Fruit fly (Drosophila melanogaster) whole organism, pupa: ENCODE measurements around the gene CG42846.

Experiments
- CG10348 ChIP-seq: fragments of 200-800 bp; sonication (Bioruptor generic); IDR thresholded peaks from 2 replicates; pipeline ENCODE4 v1.3.6; 2022; ENCODE audit warnings: missing biosample characterization, missing genetic modification characterization
- CG12605 ChIP-seq: fragments of 200-800 bp; sonication (Bioruptor generic); IDR thresholded peaks from 2 replicates; pipeline ENCODE4 v1.3.6; 2022; ENCODE audit warnings: missing biosample characterization, missing genetic modification characterization
- CG13204 ChIP-seq: fragments of 200-800 bp; sonication (Bioruptor generic); optimal IDR thresholded peaks from 2 replicates; lab custom pipeline; 2018; ENCODE audit warnings: missing biosample characterization, mild to moderate bottlenecking, missing genetic modification characterization, moderate library complexity
- CG14655 ChIP-seq: fragments of 200-800 bp; sonication (Bioruptor generic); optimal IDR thresholded peaks from 3 replicates; lab custom pipeline; 2017; ENCODE audit warnings: mild to moderate bottlenecking, missing biosample characterization, missing genetic modification reagents, missing genetic modification characterization
- CG15710 ChIP-seq: fragments of 200-800 bp; sonication (Bioruptor generic); optimal IDR thresholded peaks from 2 replicates; lab custom pipeline; 2018; ENCODE audit warnings: missing biosample characterization, mild to moderate bottlenecking, missing genetic modification characterization, moderate library complexity
- CG17806 ChIP-seq: fragments of 200-800 bp; sonication (Bioruptor generic); optimal IDR thresholded peaks from 2 replicates; lab custom pipeline; 2018; ENCODE audit warnings: missing biosample characterization, mild to moderate bottlenecking, missing genetic modification characterization, moderate library complexity
- CG32121 ChIP-seq: fragments of 200-800 bp; sonication (Bioruptor generic); IDR thresholded peaks from 2 replicates; pipeline ENCODE4 v1.3.6; 2022; ENCODE audit warnings: missing biosample characterization, missing genetic modification characterization
- CG34367 ChIP-seq: fragments of 200-800 bp; sonication (Bioruptor generic); optimal IDR thresholded peaks from 2 replicates; lab custom pipeline; 2018; ENCODE audit warnings: missing biosample characterization, mild to moderate bottlenecking, missing genetic modification characterization
- CG4496 ChIP-seq: fragments of 200-800 bp; sonication (Bioruptor generic); IDR thresholded peaks from 3 replicates; pipeline ENCODE4 v1.3.6; 2022; ENCODE audit warnings: missing biosample characterization, missing genetic modification characterization
- CG8159 ChIP-seq: fragments of 200-800 bp; sonication (Bioruptor generic); optimal IDR thresholded peaks from 3 replicates; lab custom pipeline; 2018; ENCODE audit warnings: missing biosample characterization, mild to moderate bottlenecking, missing genetic modification characterization, moderate library complexity
- CG8301 ChIP-seq: fragments of 200-800 bp; sonication (Bioruptor generic); optimal IDR thresholded peaks from 2 replicates; lab custom pipeline; 2018; ENCODE audit warnings: missing biosample characterization, mild to moderate bottlenecking, missing genetic modification characterization
- CG9948 ChIP-seq: fragments of 200-800 bp; sonication (Bioruptor generic); optimal IDR thresholded peaks from 2 replicates; lab custom pipeline; 2018; ENCODE audit warnings: missing biosample characterization, mild to moderate bottlenecking, missing genetic modification characterization, moderate library complexity
- D1 ChIP-seq: fragments of 200-800 bp; sonication (Bioruptor generic); optimal IDR thresholded peaks from 2 replicates; lab custom pipeline; 2018; ENCODE audit warnings: missing biosample characterization, mild to moderate bottlenecking, missing genetic modification characterization, moderate library complexity
- EcR ChIP-seq: fragments of 200-800 bp; sonication (Bioruptor generic); optimal IDR thresholded peaks from 3 replicates; lab custom pipeline; 2019; ENCODE audit warnings: missing biosample characterization, missing genetic modification characterization, mild to moderate bottlenecking, moderate library complexity, missing genetic modification reagents
- Ets98B ChIP-seq: fragments of 200-800 bp; sonication (Bioruptor generic); IDR thresholded peaks from 2 replicates; pipeline ENCODE4 v1.3.6; 2022; ENCODE audit warnings: missing biosample characterization, missing genetic modification characterization
- Pif1A ChIP-seq: fragments of 200-800 bp; sonication (Bioruptor generic); optimal IDR thresholded peaks from 3 replicates; lab custom pipeline; 2016; ENCODE audit warnings: missing biosample characterization, missing genetic modification characterization
- Pif1B ChIP-seq: fragments of 200-800 bp; sonication (Bioruptor generic); optimal IDR thresholded peaks from 3 replicates; lab custom pipeline; 2016; ENCODE audit warnings: missing biosample characterization, missing genetic modification characterization
- Snoo ChIP-seq: fragments of 200-800 bp; sonication (Bioruptor generic); optimal IDR thresholded peaks from 3 replicates; lab custom pipeline; 2017; ENCODE audit warnings: missing biosample characterization, mild to moderate bottlenecking, missing genetic modification characterization, inconsistent platforms
- fd96Ca ChIP-seq: fragments of 200-800 bp; sonication (Bioruptor generic); IDR thresholded peaks from 3 replicates; pipeline ENCODE4 v1.3.6; 2022; ENCODE audit warnings: missing biosample characterization, missing genetic modification characterization
- gl ChIP-seq: fragments of 200-800 bp; sonication (Bioruptor generic); optimal IDR thresholded peaks from 2 replicates; lab custom pipeline; 2018; ENCODE audit warnings: missing biosample characterization, mild to moderate bottlenecking, missing genetic modification characterization
- rn ChIP-seq: fragments of 200-800 bp; sonication (Bioruptor generic); IDR thresholded peaks from 2 replicates; pipeline ENCODE4 v1.3.6; 2022; ENCODE audit warnings: missing biosample characterization, missing genetic modification characterization

The CG42846 gene

DNA sequence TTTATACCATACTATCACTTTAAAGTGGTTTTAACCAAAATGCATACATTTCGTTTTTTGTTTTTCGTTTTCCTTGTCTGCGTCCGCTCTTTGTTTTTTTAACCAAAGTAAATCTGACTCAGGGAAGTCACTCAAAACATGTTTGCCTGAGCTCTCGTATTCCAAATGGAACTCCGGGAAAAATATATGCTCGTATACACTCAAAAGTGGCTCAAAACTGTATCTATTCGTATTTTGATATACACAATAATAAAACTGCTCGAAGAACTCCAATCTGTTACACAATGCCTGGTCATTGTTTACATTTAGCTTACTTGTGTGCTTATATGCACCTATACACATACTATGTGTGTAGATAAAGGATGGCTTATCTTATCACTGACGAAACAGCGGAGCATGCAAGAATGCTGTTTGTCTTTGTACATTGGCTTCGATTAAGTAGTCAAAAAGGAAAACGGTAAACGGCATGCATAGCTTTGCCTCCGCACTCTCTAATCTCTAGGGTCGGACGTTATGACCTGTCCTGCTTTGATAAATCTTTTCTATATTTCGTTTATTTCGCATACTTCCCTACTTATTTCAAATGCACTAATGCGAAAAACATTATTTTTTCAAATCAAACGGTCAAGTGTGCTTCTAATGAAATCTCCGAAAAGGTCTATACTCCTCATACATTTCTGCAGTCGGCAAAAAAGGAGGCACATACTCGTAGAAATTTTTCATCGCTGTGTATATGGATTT lies 39.5 kb upstream of the CG42846 start, which contains the start of gene miple2:
miple2 (plus strand) TSS at position 441 of the 741 bp plus-strand sequence.
- TF ChIP-seq CG4496 (GFP tag; lab: Robert Waterston, UW) (peak; percentile 46; the same call in 2 of the 3 replicates), Snoo (peak; percentile 39), fd96Ca (GFP tag; lab: Robert Waterston, UW) (peak; percentile 45; the same call in 1 of the 3 replicates), Ets98B (GFP tag; lab: Robert Waterston, UW) (no peak; the same call in 1 of the 2 replicates), Pif1B (GFP tag; lab: Kevin White, UChicago) (peak; percentile 49), Pif1A (GFP tag; lab: Kevin White, UChicago) (peak; percentile 66), rn (GFP tag; lab: Robert Waterston, UW) (no peak), CG17806 (tag; lab: Kevin White, UChicago) (peak; percentile 61), gl (tag; lab: Kevin White, UChicago) (peak; percentile 53), CG14655 (GFP tag; lab: Kevin White, UChicago) (peak; percentile 81), D1 (tag; lab: Kevin White, UChicago) (peak; percentile 59), CG12605 (peak; percentile 65; the same call in 1 of the 2 replicates), CG8301 (tag; lab: Kevin White, UChicago) (peak; percentile 67), CG13204 (peak; percentile 21), CG9948 (peak; percentile 79), CG10348 (GFP tag; lab: Robert Waterston, UW) (no peak), CG15710 (tag; lab: Kevin White, UChicago) (peak; percentile 49), CG34367 (peak; percentile 67), CG32121 (GFP tag; lab: Robert Waterston, UW) (peak; percentile 23; the same call in 1 of the 2 replicates), CG8159 (tag; lab: Kevin White, UChicago) (peak; percentile 77), EcR (GFP tag; lab: Kevin White, UChicago) (no peak)

DNA sequence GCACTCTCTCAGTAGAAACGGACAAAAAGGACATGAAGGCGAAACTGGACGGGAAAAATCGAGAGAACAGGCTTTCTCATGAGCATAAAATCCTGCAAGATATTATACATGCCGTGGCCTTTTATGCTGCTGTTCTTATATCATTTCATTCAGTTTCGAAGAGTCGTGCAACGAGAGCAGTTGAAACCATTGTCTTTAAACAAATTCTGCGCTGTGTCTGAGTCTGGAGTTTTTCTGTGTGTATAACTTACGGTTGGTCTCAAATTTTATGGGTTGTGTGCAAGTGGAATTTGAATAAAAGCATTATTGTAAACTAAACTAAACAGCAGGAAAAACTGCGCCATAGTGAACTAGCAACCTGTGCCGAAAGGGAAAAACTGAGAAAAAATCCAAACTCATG lies 36.2 kb upstream of the CG42846 start:
- TF ChIP-seq CG13204 (no peak), CG9948 (no peak)
- TF ChIP-seq, all 21 proteins: peak for 0

DNA sequence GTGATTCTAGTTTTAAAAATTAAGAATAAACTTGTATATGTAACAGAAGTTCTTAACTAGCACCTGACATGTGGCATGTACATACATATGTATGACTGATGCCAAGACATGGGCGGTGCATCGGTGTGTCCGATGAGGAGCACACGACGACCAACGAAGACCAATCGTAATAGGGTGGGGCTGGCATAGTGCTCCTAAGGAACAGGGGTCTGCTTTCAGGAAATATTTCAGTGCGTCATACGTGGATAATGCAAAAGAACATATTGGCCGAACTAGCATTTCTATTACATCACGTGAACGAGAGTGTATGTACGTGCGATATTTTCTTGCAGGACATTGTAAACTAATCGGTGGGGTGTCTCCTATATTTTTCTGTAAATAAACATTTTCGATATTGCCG lies 35.7 kb upstream of the CG42846 start, which contains the start of gene miple1:
miple1 (plus strand) TSS at position 217 of the 400 bp plus-strand sequence.
- TF ChIP-seq CG4496 (GFP tag; lab: Robert Waterston, UW) (0 out of 3 replicates have a peak, but pooled peaks have one; percentile 18), CG8159 (tag; lab: Kevin White, UChicago) (no peak)

DNA sequence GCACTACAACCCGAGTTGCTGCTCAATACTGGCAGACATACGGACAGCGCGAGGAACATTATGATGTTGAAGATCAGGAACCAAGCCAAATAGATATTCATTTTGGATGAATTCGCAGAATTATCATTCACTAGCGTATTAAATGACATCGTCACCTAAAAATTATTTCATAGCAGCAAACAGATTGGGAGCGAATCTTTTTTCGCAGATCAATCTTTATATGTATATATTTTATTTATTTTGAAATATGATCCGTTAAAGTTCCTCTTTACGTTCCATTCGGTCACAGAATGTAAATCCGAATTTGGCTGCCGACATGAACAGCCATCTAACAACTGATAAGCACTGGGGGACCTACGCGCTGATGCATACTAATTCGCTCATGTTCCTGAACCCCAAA lies 34.4 kb upstream of the CG42846 start, which contains the start of gene CG34263:
CG34263 (minus strand) TSS at position 101 of the 400 bp plus-strand sequence.
- no peak for TF ChIP-seq CG4496 (GFP tag; lab: Robert Waterston, UW)
- no peak for TF ChIP-seq gl (tag; lab: Kevin White, UChicago)
- TF ChIP-seq Pif1B (GFP tag; lab: Kevin White, UChicago) = no peak
- no peak for TF ChIP-seq Pif1A (GFP tag; lab: Kevin White, UChicago)
- no peak for TF ChIP-seq EcR (GFP tag; lab: Kevin White, UChicago)
- no peak for TF ChIP-seq CG9948
- no peak for TF ChIP-seq fd96Ca (GFP tag; lab: Robert Waterston, UW)
- TF ChIP-seq CG13204 = no peak
- no peak for TF ChIP-seq Snoo
- no peak for TF ChIP-seq rn (GFP tag; lab: Robert Waterston, UW)
- TF ChIP-seq CG8301 (tag; lab: Kevin White, UChicago) = no peak
- TF ChIP-seq CG17806 (tag; lab: Kevin White, UChicago) = no peak
- no peak for TF ChIP-seq CG32121 (GFP tag; lab: Robert Waterston, UW)
- TF ChIP-seq CG10348 (GFP tag; lab: Robert Waterston, UW) = no peak

DNA sequence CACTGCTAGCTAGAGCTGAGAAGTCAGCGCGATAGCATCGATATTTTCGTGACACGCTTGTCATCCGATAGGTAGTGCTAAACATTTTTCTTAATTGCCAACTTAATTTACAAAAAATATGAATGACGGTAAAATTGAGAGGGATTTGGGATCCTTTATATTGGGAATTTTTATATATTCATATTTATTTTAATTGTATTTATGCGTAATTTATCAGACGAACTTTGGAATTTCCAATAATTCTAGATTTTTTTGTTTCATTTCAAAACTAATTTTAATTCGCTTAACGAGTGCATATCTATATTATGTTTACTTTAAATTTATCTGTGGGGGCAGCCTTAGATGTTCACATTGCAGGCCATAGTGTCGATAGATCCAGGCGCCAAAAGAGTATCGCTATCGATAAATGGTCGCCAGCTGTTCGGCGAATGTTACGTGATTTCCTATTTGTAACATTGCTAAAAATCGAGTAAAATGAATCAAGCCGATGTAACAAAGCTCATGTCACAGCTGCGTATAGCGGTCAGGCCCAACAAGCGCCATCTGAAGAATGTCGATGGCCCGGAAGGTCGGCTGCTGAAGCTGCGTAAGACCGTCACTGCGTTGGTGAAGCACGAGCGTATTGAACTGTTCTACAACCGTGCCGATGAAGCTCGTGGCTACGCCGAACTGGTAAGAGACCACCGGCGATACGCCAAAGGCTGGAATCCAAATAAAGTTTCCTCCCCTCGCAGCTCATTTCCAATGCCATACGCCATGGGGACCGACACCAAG lies 33.2 kb upstream of the CG42846 start, which contains the start of the genes Tudor-SN and mRpL17:
Tudor-SN (minus strand) TSS at position 3 of the 774 bp plus-strand sequence.
mRpL17 (plus strand) TSS at position 402 of the 774 bp plus-strand sequence.
- peak; percentile 16 for TF ChIP-seq Pif1B (GFP tag; lab: Kevin White, UChicago)
- TF ChIP-seq CG4496 (GFP tag; lab: Robert Waterston, UW) = peak; percentile 41; the same call in 1 of the 3 replicates
- peak; percentile 13 for TF ChIP-seq CG15710 (tag; lab: Kevin White, UChicago)
- no peak for TF ChIP-seq gl (tag; lab: Kevin White, UChicago)
- no peak for TF ChIP-seq CG13204
- TF ChIP-seq CG9948 = no peak
- peak; percentile 7 for TF ChIP-seq CG8159 (tag; lab: Kevin White, UChicago)
